Worm (Caenorhabditis elegans) whole organism, L3 larva: ENCODE data around the gene clec-255.

ENCODE experiments used
- R02D3.7 ChIP-seq: fragments of 150-350 bp; optimal IDR thresholded peaks from 2 replicates; lab custom pipeline; 2014; ENCODE audit warnings: missing biosample characterization, missing genetic modification characterization
- aly-2 ChIP-seq: fragments of 150-350 bp; optimal IDR thresholded peaks from 2 replicates; lab custom pipeline; 2014; ENCODE audit warnings: missing biosample characterization, missing genetic modification characterization
- ama-1 ChIP-seq: fragments of 150-350 bp; optimal IDR thresholded peaks from 2 replicates; lab custom pipeline; 2018
- ceh-16 ChIP-seq: sonication (generic microtip); optimal IDR thresholded peaks from 2 replicates; lab custom pipeline; 2017; ENCODE audit warnings: missing biosample characterization, missing genetic modification characterization
- ceh-28 ChIP-seq: fragments of 150-350 bp; optimal IDR thresholded peaks from 2 replicates; lab custom pipeline; 2014; ENCODE audit warnings: missing biosample characterization, missing genetic modification reagents, missing genetic modification characterization
- ceh-82 ChIP-seq: fragments of 150-350 bp; optimal IDR thresholded peaks from 2 replicates; lab custom pipeline; 2014; ENCODE audit warnings: missing biosample characterization, missing genetic modification characterization
- ceh-9 ChIP-seq: sonication (generic microtip); optimal IDR thresholded peaks from 2 replicates; lab custom pipeline; 2018; ENCODE audit warnings: missing biosample characterization, missing genetic modification characterization
- daf-12 ChIP-seq: fragments of 150-350 bp; optimal IDR thresholded peaks from 2 replicates; lab custom pipeline; 2014; ENCODE audit warnings: missing biosample characterization, missing genetic modification reagents, missing genetic modification characterization
- egl-27 ChIP-seq: sonication (generic microtip); optimal IDR thresholded peaks from 4 replicates; lab custom pipeline; 2017; ENCODE audit warnings: missing biosample characterization, missing genetic modification reagents, missing genetic modification characterization
- egl-5 ChIP-seq: fragments of 150-350 bp; optimal IDR thresholded peaks from 2 replicates; lab custom pipeline; 2017; ENCODE audit warnings: missing biosample characterization, missing genetic modification reagents, missing genetic modification characterization, inconsistent platforms
- elt-1 ChIP-seq: fragments of 150-350 bp; optimal IDR thresholded peaks from 2 replicates; lab custom pipeline; 2014; ENCODE audit warnings: missing biosample characterization, missing genetic modification characterization
- elt-2 ChIP-seq: sonication (generic microtip); optimal IDR thresholded peaks from 2 replicates; lab custom pipeline; 2016; ENCODE audit warnings: missing genetic modification reagents, mild to moderate bottlenecking, missing genetic modification characterization, missing compliant biosample characterization
- elt-3 ChIP-seq, 3 experiments: fragments of 150-350 bp in 1 of 3; sonication (generic microtip) in 2 of 3; optimal IDR thresholded peaks; 2 replicates in 2 of 3; 4 replicates in 1 of 3; lab custom pipeline; 2014 to 2017; ENCODE audit warnings: missing biosample characterization in 3 of 3, missing genetic modification characterization in 3 of 3
- eor-1 ChIP-seq, 2 experiments: fragments of 150-350 bp; optimal IDR thresholded peaks; 2 replicates each; lab custom pipeline; 2014 to 2018; ENCODE audit warnings: missing biosample characterization in 2 of 2, missing genetic modification characterization in 2 of 2
- fkh-10 ChIP-seq: sonication (generic microtip); optimal IDR thresholded peaks from 2 replicates; lab custom pipeline; 2017; ENCODE audit warnings: missing biosample characterization, missing genetic modification reagents, missing genetic modification characterization
- fkh-2 ChIP-seq: fragments of 150-350 bp; optimal IDR thresholded peaks from 2 replicates; lab custom pipeline; 2014; ENCODE audit warnings: missing biosample characterization, missing genetic modification reagents, missing genetic modification characterization
- fos-1 ChIP-seq: fragments of 150-350 bp; optimal IDR thresholded peaks from 2 replicates; lab custom pipeline; 2014; ENCODE audit warnings: missing biosample characterization, missing genetic modification characterization
- hmg-11 ChIP-seq: sonication (generic microtip); optimal IDR thresholded peaks from 2 replicates; lab custom pipeline; 2016; ENCODE audit warnings: missing genetic modification characterization, missing compliant biosample characterization
- jun-1 ChIP-seq: fragments of 150-350 bp; optimal IDR thresholded peaks from 2 replicates; lab custom pipeline; 2014; ENCODE audit warnings: missing biosample characterization, missing genetic modification reagents, missing genetic modification characterization
- lin-15B ChIP-seq: fragments of 150-350 bp; optimal IDR thresholded peaks from 2 replicates; lab custom pipeline; 2014; ENCODE audit warnings: missing biosample characterization, missing genetic modification characterization
- lin-39 ChIP-seq: fragments of 150-350 bp; optimal IDR thresholded peaks from 2 replicates; lab custom pipeline; 2018; ENCODE audit warnings: missing biosample characterization, missing genetic modification reagents, missing genetic modification characterization
- lsy-12 ChIP-seq: sonication (generic microtip); optimal IDR thresholded peaks from 2 replicates; lab custom pipeline; 2016; ENCODE audit warnings: mild to moderate bottlenecking, missing genetic modification characterization, missing compliant biosample characterization
- nfya-1 ChIP-seq: sonication (generic microtip); optimal IDR thresholded peaks from 2 replicates; lab custom pipeline; 2017; ENCODE audit warnings: missing genetic modification characterization, mild to moderate bottlenecking, missing compliant biosample characterization, antibody characterized with exemption, moderate library complexity; ENCODE audit not compliant: insufficient read depth
- nhr-11 ChIP-seq: fragments of 150-350 bp; optimal IDR thresholded peaks from 2 replicates; lab custom pipeline; 2014; ENCODE audit warnings: missing biosample characterization, missing genetic modification characterization
- nhr-12 ChIP-seq: fragments of 150-350 bp; optimal IDR thresholded peaks from 2 replicates; lab custom pipeline; 2014; ENCODE audit warnings: missing biosample characterization, missing genetic modification characterization
- nhr-23 ChIP-seq: fragments of 150-350 bp; optimal IDR thresholded peaks from 2 replicates; lab custom pipeline; 2014; ENCODE audit warnings: missing biosample characterization, missing genetic modification reagents, missing genetic modification characterization
- nhr-237 ChIP-seq: fragments of 150-350 bp; optimal IDR thresholded peaks from 2 replicates; lab custom pipeline; 2014; ENCODE audit warnings: missing biosample characterization, missing genetic modification characterization
- nhr-25 ChIP-seq: sonication (generic microtip); optimal IDR thresholded peaks from 2 replicates; lab custom pipeline; 2017; ENCODE audit warnings: missing biosample characterization, missing genetic modification characterization
- nhr-28 ChIP-seq: fragments of 150-350 bp; optimal IDR thresholded peaks from 2 replicates; lab custom pipeline; 2014; ENCODE audit warnings: missing biosample characterization, missing genetic modification characterization
- nhr-43 ChIP-seq: sonication (generic microtip); optimal IDR thresholded peaks from 2 replicates; lab custom pipeline; 2016; ENCODE audit warnings: mild to moderate bottlenecking, missing genetic modification characterization, missing compliant biosample characterization; ENCODE audit not compliant: poor library complexity, severe bottlenecking
- nhr-67 ChIP-seq: fragments of 150-350 bp; optimal IDR thresholded peaks from 2 replicates; lab custom pipeline; 2014; ENCODE audit warnings: missing biosample characterization, missing genetic modification characterization
- nhr-76 ChIP-seq: fragments of 150-350 bp; sonication (generic microtip); optimal IDR thresholded peaks from 5 replicates; lab custom pipeline; 2014; ENCODE audit warnings: missing biosample characterization, missing genetic modification characterization
- nhr-77 ChIP-seq: fragments of 150-350 bp; optimal IDR thresholded peaks from 2 replicates; lab custom pipeline; 2014; ENCODE audit warnings: missing biosample characterization, missing genetic modification characterization
- pha-4 ChIP-seq: fragments of 150-350 bp; optimal IDR thresholded peaks from 2 replicates; lab custom pipeline; 2014; ENCODE audit warnings: missing biosample characterization, missing genetic modification reagents, missing genetic modification characterization
- pqm-1 ChIP-seq: fragments of 150-350 bp; optimal IDR thresholded peaks from 2 replicates; lab custom pipeline; 2017; ENCODE audit warnings: missing biosample characterization, missing genetic modification characterization, inconsistent platforms
- sea-2 ChIP-seq: fragments of 150-350 bp; sonication (generic microtip); optimal IDR thresholded peaks from 4 replicates; lab custom pipeline; 2014; ENCODE audit warnings: missing biosample characterization, missing genetic modification reagents, missing genetic modification characterization
- skn-1 ChIP-seq: fragments of 150-350 bp; optimal IDR thresholded peaks from 2 replicates; lab custom pipeline; 2014; ENCODE audit warnings: missing biosample characterization, missing genetic modification characterization
- snpc-4 ChIP-seq: fragments of 150-350 bp; optimal IDR thresholded peaks from 2 replicates; lab custom pipeline; 2014; ENCODE audit warnings: missing biosample characterization, missing genetic modification characterization
- tbx-2 ChIP-seq: sonication (generic microtip); optimal IDR thresholded peaks from 2 replicates; lab custom pipeline; 2016; ENCODE audit warnings: mild to moderate bottlenecking, missing genetic modification characterization, missing compliant biosample characterization
- unc-39 ChIP-seq: sonication (generic microtip); optimal IDR thresholded peaks from 4 replicates; lab custom pipeline; 2017; ENCODE audit warnings: missing biosample characterization, missing genetic modification characterization
- unc-62 ChIP-seq: fragments of 150-350 bp; sonication (generic microtip); optimal IDR thresholded peaks from 4 replicates; lab custom pipeline; 2014; ENCODE audit warnings: missing biosample characterization, missing genetic modification reagents, missing genetic modification characterization
- ztf-11 ChIP-seq: fragments of 150-350 bp; optimal IDR thresholded peaks from 2 replicates; lab custom pipeline; 2014; ENCODE audit warnings: missing biosample characterization, missing genetic modification characterization
- ztf-4 ChIP-seq: fragments of 150-350 bp; optimal IDR thresholded peaks from 2 replicates; lab custom pipeline; 2014; ENCODE audit warnings: missing biosample characterization, missing genetic modification characterization

clec-255 gene

ce11 chrV:18725858-18726257 lies 44.7 kb downstream of the clec-255 start:
- TF ChIP-seq daf-12 (tag; lab: Kevin White, UChicago) (no peak), sea-2 (GFP tag; lab: Kevin White, UChicago) (no peak), lsy-12 (tag; lab: Kevin White, UChicago) (no peak), aly-2 (tag; lab: Kevin White, UChicago) (no peak), pha-4 (tag; lab: Kevin White, UChicago) (no peak), egl-27 (tag; lab: Kevin White, UChicago) (no peak), nhr-28 (tag; lab: Kevin White, UChicago) (no peak), ceh-28 (no peak), nhr-77 (tag; lab: Kevin White, UChicago) (no peak), elt-3 (tag; optimal IDR thresholded peaks at IDR 0.05; lab: Kevin White, UChicago) (no peak), skn-1 (tag; lab: Kevin White, UChicago) (no peak), tbx-2 (tag; lab: Kevin White, UChicago) (no peak)

ce11 chrV:18724076-18724475 lies 46.4 kb downstream of the clec-255 start:
- TF ChIP-seq unc-62, result no peak
- no peak for TF ChIP-seq nhr-25 (tag; lab: Kevin White, UChicago)
- TF ChIP-seq pha-4 (tag; lab: Kevin White, UChicago), result no peak
- no peak for TF ChIP-seq nhr-76 (tag; lab: Kevin White, UChicago)
- no peak for TF ChIP-seq egl-5 (tag; lab: Kevin White, UChicago)
- no peak for TF ChIP-seq unc-39 (tag; lab: Kevin White, UChicago)
- TF ChIP-seq ama-1 (lab: Kevin White, UChicago), result no peak
- TF ChIP-seq elt-3 (tag; optimal IDR thresholded peaks at IDR 0.05; lab: Kevin White, UChicago), result no peak
- no peak for TF ChIP-seq lsy-12 (tag; lab: Kevin White, UChicago)
- TF ChIP-seq ceh-9 (tag; lab: Kevin White, UChicago), result no peak
- TF ChIP-seq eor-1 (tag; optimal IDR thresholded peaks at IDR 0.05; lab: Kevin White, UChicago), result no peak
- TF ChIP-seq nhr-28 (tag; lab: Kevin White, UChicago), result no peak
- no peak for TF ChIP-seq aly-2 (tag; lab: Kevin White, UChicago)

- TF ChIP-seq jun-1 (tag; lab: Kevin White, UChicago) (peak; percentile 63), ama-1 (lab: Kevin White, UChicago) (peak; percentile 39), sea-2 (GFP tag; lab: Kevin White, UChicago) (no peak), R02D3.7 (tag; lab: Kevin White, UChicago) (peak; percentile 72), nhr-77 (tag; lab: Kevin White, UChicago) (no peak), nhr-11 (tag; lab: Kevin White, UChicago) (no peak), pqm-1 (tag; lab: Kevin White, UChicago) (peak; percentile 79), hmg-11 (tag; lab: Kevin White, UChicago) (peak; percentile 94), nhr-67 (tag; lab: Kevin White, UChicago) (no peak), nhr-237 (tag; lab: Kevin White, UChicago) (no peak), nhr-76 (tag; lab: Kevin White, UChicago) (no peak), ztf-4 (tag; lab: Kevin White, UChicago) (no peak), nhr-43 (tag; lab: Kevin White, UChicago) (no peak), lin-15B (tag; lab: Kevin White, UChicago) (peak; percentile 54), elt-1 (no peak), nhr-28 (tag; lab: Kevin White, UChicago) (no peak), ceh-82 (peak; percentile 79), eor-1 (tag; optimal IDR thresholded peaks at IDR 0.05; lab: Kevin White, UChicago) (no peak), daf-12 (tag; lab: Kevin White, UChicago) (no peak), ceh-9 (tag; lab: Kevin White, UChicago) (peak; percentile 13), lsy-12 (tag; lab: Kevin White, UChicago) (no peak), nhr-23 (tag; lab: Kevin White, UChicago) (peak; percentile 86), nhr-12 (tag; lab: Kevin White, UChicago) (no peak), elt-2 (tag; lab: Kevin White, UChicago) (peak; percentile 66), nfya-1 (peak; percentile 91), fkh-10 (peak; percentile 55), ztf-11 (tag; lab: Kevin White, UChicago) (no peak), nhr-25 (tag; lab: Kevin White, UChicago) (peak; percentile 12), fos-1 (tag; lab: Kevin White, UChicago) (no peak), unc-39 (tag; lab: Kevin White, UChicago) (no peak), elt-3 (tag; optimal IDR thresholded peaks at IDR 0.05; lab: Kevin White, UChicago) (no peak), lin-39 (tag; lab: Kevin White, UChicago) (peak; percentile 59), pha-4 (tag; lab: Kevin White, UChicago) (peak; percentile 98), aly-2 (tag; lab: Kevin White, UChicago) (no peak), ceh-28 (peak; percentile 98), skn-1 (tag; lab: Kevin White, UChicago) (peak; percentile 55), snpc-4 (tag; lab: Kevin White, UChicago) (peak; percentile 81), fkh-2 (tag; lab: Kevin White, UChicago) (peak; percentile 57), ceh-16 (no peak), unc-62 (no peak), egl-5 (tag; lab: Kevin White, UChicago) (peak; percentile 98)
These were observed 46.9 kb downstream of the clec-255 start for ce11 chrV:18723604-18724003.
